Worm (Caenorhabditis elegans): ENCODE data around the gene C01G5.25.
A peak's percentile ranks its signal among the peaks of the same experiment; 100 is the strongest.

ce11 chrIV:6574343-6574742 is 32.9 kb downstream of the C01G5.25 start:
- TF ChIP-seq attf-4 (tag; optimal IDR thresholded peaks at IDR 0.05) (no peak), snpc-1.2 (GFP tag; IDR thresholded peaks at IDR 0.05) (no peak), nhr-11 (tag; optimal IDR thresholded peaks at IDR 0.05) (no peak), R02D3.7 (tag; optimal IDR thresholded peaks at IDR 0.05) (no peak), nhr-6 (tag; optimal IDR thresholded peaks at IDR 0.05) (no peak), unc-62 (GFP tag; optimal IDR thresholded peaks at IDR 0.05 in 1 of 2) (peak in 1 of 2 experiments; percentile 29), unc-62 (tag; optimal IDR thresholded peaks at IDR 0.05) (no peak), dpl-1 (GFP tag; optimal IDR thresholded peaks at IDR 0.05) (no peak), fkh-10 (GFP tag; optimal IDR thresholded peaks at IDR 0.05) (no peak), unc-130 (GFP tag; optimal IDR thresholded peaks at IDR 0.05) (no peak), lin-29 (GFP tag; IDR thresholded peaks at IDR 0.05) (no peak), ztf-11 (tag; optimal IDR thresholded peaks at IDR 0.05) (no peak), ceh-82 (tag; optimal IDR thresholded peaks at IDR 0.05) (no peak)

Data from whole organism, L4 larva.